Worm (Caenorhabditis elegans): ENCODE results near the gene cut-3.

Gene cut-3

ce11 chrII:8441519-8441918 lies 5.1 kb downstream of the cut-3 start (continued):
- peak; percentile 96 for TF ChIP-seq lim-7 (GFP tag; IDR thresholded peaks at IDR 0.05)
- no peak for TF ChIP-seq ceh-82 (tag; optimal IDR thresholded peaks at IDR 0.05)
- TF ChIP-seq nhr-6 (tag; optimal IDR thresholded peaks at IDR 0.05): no peak
- peak; percentile 82; the same call in 1 of the 2 replicates for TF ChIP-seq nhr-42 (GFP tag; IDR thresholded peaks at IDR 0.05)
- peak in 1 of 2 experiments; percentile 32 for TF ChIP-seq lsy-2 (tag; optimal IDR thresholded peaks at IDR 0.05)
- TF ChIP-seq ztf-7 (tag; optimal IDR thresholded peaks at IDR 0.05): peak; percentile 1
- no peak for TF ChIP-seq attf-4 (tag; optimal IDR thresholded peaks at IDR 0.05)
- TF ChIP-seq F44E2.7 (GFP tag; IDR thresholded peaks at IDR 0.05): peak; percentile 99
- no peak for TF ChIP-seq nhr-76 (tag; optimal IDR thresholded peaks at IDR 0.05)
- no peak for TF ChIP-seq hlh-30 (tag; optimal IDR thresholded peaks at IDR 0.05; ENCODE audit: insufficient read depth)
- 0 out of 2 replicates have a peak, but pooled peaks have one; percentile 48 for TF ChIP-seq Y105C5A.15 (GFP tag; IDR thresholded peaks at IDR 0.05)
- no peak for TF ChIP-seq pqm-1 (tag; optimal IDR thresholded peaks at IDR 0.05)
- no peak for TF ChIP-seq mep-1 (tag; optimal IDR thresholded peaks at IDR 0.05)
- peak; percentile 42 for TF ChIP-seq ama-1 (optimal IDR thresholded peaks at IDR 0.05)
- peak; percentile 86 for TF ChIP-seq daf-19 (GFP tag; conservative IDR thresholded peaks at IDR 0.05)
- TF ChIP-seq snpc-1.2 (GFP tag; IDR thresholded peaks at IDR 0.05): peak; percentile 85
- TF ChIP-seq F10B5.3 (tag; optimal IDR thresholded peaks at IDR 0.05): peak; percentile 79
- peak; percentile 75 for TF ChIP-seq nhr-111 (GFP tag; optimal IDR thresholded peaks at IDR 0.05)
- peak; percentile 73; the same call in 1 of the 2 replicates for TF ChIP-seq vab-7 (GFP tag; IDR thresholded peaks at IDR 0.05)
- no peak for TF ChIP-seq nhr-237 (tag; optimal IDR thresholded peaks at IDR 0.05)
- no peak for TF ChIP-seq lin-39 (tag; optimal IDR thresholded peaks at IDR 0.05)
- TF ChIP-seq set-16 (GFP tag; IDR thresholded peaks at IDR 0.05): no peak
- TF ChIP-seq gei-8 (GFP tag; optimal IDR thresholded peaks at IDR 0.05): peak; percentile 78
- peak; percentile 79 for TF ChIP-seq mes-2 (tag; optimal IDR thresholded peaks at IDR 0.05; ENCODE audit: poor library complexity, severe bottlenecking)
- TF ChIP-seq dmd-8 (GFP tag; IDR thresholded peaks at IDR 0.05): peak; percentile 99
- TF ChIP-seq ZK337.2 (GFP tag; IDR thresholded peaks at IDR 0.05): 0 out of 2 replicates have a peak, but pooled peaks have one; percentile 25
- peak; percentile 72 to 77; a peak in 3 of 4 replicates for TF ChIP-seq madf-5 (GFP tag; IDR thresholded peaks at IDR 0.05)
- TF ChIP-seq dmd-6 (GFP tag; IDR thresholded peaks at IDR 0.05): peak; percentile 20; the same call in 1 of the 2 replicates

DNA sequence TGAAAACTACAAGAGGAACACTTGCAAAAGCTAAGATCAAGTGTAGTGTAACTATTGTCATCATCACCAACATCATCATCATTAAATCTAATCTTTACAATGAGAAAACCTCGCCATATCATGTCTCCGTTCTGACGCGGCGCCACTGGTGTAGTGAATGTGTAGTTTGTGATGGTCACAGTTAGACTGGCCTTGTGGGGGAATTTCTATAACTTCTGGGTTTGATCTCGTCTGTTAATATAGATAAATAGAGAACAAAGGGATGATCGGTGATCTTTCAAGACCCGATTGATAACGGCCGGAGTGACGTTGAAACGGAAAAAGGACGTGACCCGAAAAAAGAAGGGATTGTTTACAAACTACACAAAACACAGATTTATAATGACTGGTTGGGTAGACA lies 5.8 kb downstream of the cut-3 start:
- peak; percentile 97 for TF ChIP-seq nhr-28 (tag; optimal IDR thresholded peaks at IDR 0.05)
- TF ChIP-seq nhr-10 (tag; optimal IDR thresholded peaks at IDR 0.05): peak; percentile 51
- no peak for TF ChIP-seq zag-1 (tag; optimal IDR thresholded peaks at IDR 0.05)
- no peak for TF ChIP-seq pha-4 (GFP tag; IDR thresholded peaks at IDR 0.05)
- TF ChIP-seq pha-4 (tag; optimal IDR thresholded peaks at IDR 0.05): no peak
- TF ChIP-seq pqm-1 (tag; optimal IDR thresholded peaks at IDR 0.05): no peak
- TF ChIP-seq ZK546.5 (tag; optimal IDR thresholded peaks at IDR 0.05): no peak
- TF ChIP-seq T20F7.1 (GFP tag; optimal IDR thresholded peaks at IDR 0.05): no peak
- TF ChIP-seq hlh-11 (tag; optimal IDR thresholded peaks at IDR 0.05): peak; percentile 61
- peak; percentile 57 for TF ChIP-seq cey-2 (tag; optimal IDR thresholded peaks at IDR 0.05; ENCODE audit: borderline replicate concordance, insufficient read depth)
- TF ChIP-seq ceh-32 (tag; optimal IDR thresholded peaks at IDR 0.05; ENCODE audit: poor library complexity): no peak
- TF ChIP-seq dmd-6 (GFP tag; IDR thresholded peaks at IDR 0.05): peak; percentile 18; the same call in 1 of the 2 replicates
- TF ChIP-seq hlh-30 (tag; optimal IDR thresholded peaks at IDR 0.05; ENCODE audit: insufficient read depth): peak; percentile 47
- TF ChIP-seq mxl-3 (GFP tag; optimal IDR thresholded peaks at IDR 0.05): no peak
- TF ChIP-seq mdl-1 (tag; optimal IDR thresholded peaks at IDR 0.05): peak in 1 of 2 experiments; percentile 67
- peak; percentile 5 for TF ChIP-seq aha-1 (tag)
- TF ChIP-seq tag-97 (GFP tag; IDR thresholded peaks at IDR 0.05): no peak
- peak; percentile 37 for TF ChIP-seq mep-1 (tag; optimal IDR thresholded peaks at IDR 0.05)
- peak in 1 of 2 experiments; percentile 9 for TF ChIP-seq lsy-2 (tag; optimal IDR thresholded peaks at IDR 0.05)
- peak; percentile 34 for TF ChIP-seq nhr-25 (tag; optimal IDR thresholded peaks at IDR 0.05; ENCODE audit: borderline replicate concordance, insufficient read depth)

Data from whole organism, L4 larva.